Worm (Caenorhabditis elegans): ENCODE measurements around the gene F21C10.6.

Gene F21C10.6

ce11 chrV:9109281-9109680 lies 15.0 kb upstream of the F21C10.6 start, which contains the start of gene pqn-31:
pqn-31 (plus strand) TSS chrV:9109581.
- TF ChIP-seq sea-2 (GFP tag; IDR thresholded peaks at IDR 0.05): no peak
- TF ChIP-seq nhr-27 (tag; optimal IDR thresholded peaks at IDR 0.05): no peak
- TF ChIP-seq dpff-1 (tag; optimal IDR thresholded peaks at IDR 0.05): no peak
- no peak for TF ChIP-seq ztf-22 (GFP tag; optimal IDR thresholded peaks at IDR 0.05)
- no peak for TF ChIP-seq ztf-28 (GFP tag; IDR thresholded peaks at IDR 0.05)
- no peak for TF ChIP-seq hlh-12 (tag; optimal IDR thresholded peaks at IDR 0.05)
- TF ChIP-seq madf-6 (GFP tag; IDR thresholded peaks at IDR 0.05): no peak
- TF ChIP-seq let-607 (tag; optimal IDR thresholded peaks at IDR 0.05): no peak

ce11 chrV:9111957-9112356 lies 12.3 kb upstream of the F21C10.6 start:
- no peak for TF ChIP-seq T26A5.8 (tag; optimal IDR thresholded peaks at IDR 0.05)
- no peak for TF ChIP-seq madf-8 (GFP tag; conservative IDR thresholded peaks at IDR 0.05)
- TF ChIP-seq ztf-18 (tag; optimal IDR thresholded peaks at IDR 0.05): no peak
- no peak for TF ChIP-seq ceh-40 (GFP tag; IDR thresholded peaks at IDR 0.05)
- TF ChIP-seq cebp-2 (GFP tag; IDR thresholded peaks at IDR 0.05): no peak
- no peak for TF ChIP-seq C06A6.2 (GFP tag; conservative IDR thresholded peaks at IDR 0.05)
- TF ChIP-seq mes-4 (tag; optimal IDR thresholded peaks at IDR 0.05): no peak
- TF ChIP-seq mcd-1 (GFP tag; IDR thresholded peaks at IDR 0.05): no peak
- no peak for TF ChIP-seq snpc-1.1 (tag; optimal IDR thresholded peaks at IDR 0.05; ENCODE audit: insufficient read depth)
- no peak for TF ChIP-seq efl-1 (GFP tag; optimal IDR thresholded peaks at IDR 0.05)
- TF ChIP-seq F33H1.4 (GFP tag; IDR thresholded peaks at IDR 0.05): no peak
- no peak for TF ChIP-seq aptf-2 (GFP tag; conservative IDR thresholded peaks at IDR 0.05)
- TF ChIP-seq F57C9.4 (tag; optimal IDR thresholded peaks at IDR 0.05): no peak
- TF ChIP-seq nhr-90 (tag; optimal IDR thresholded peaks at IDR 0.05): no peak
- no peak for TF ChIP-seq bed-2 (GFP tag; IDR thresholded peaks at IDR 0.05)
- TF ChIP-seq Y53G8AR.9 (GFP tag; conservative IDR thresholded peaks at IDR 0.05): no peak
- no peak for TF ChIP-seq hlh-26 (GFP tag; conservative IDR thresholded peaks at IDR 0.05)

ce11 chrV:9112467-9112866 lies 11.8 kb upstream of the F21C10.6 start, which contains the start of gene F21C10.7:
F21C10.7 (plus strand) TSS chrV:9112767.
- no peak for TF ChIP-seq gei-17 (GFP tag; optimal IDR thresholded peaks at IDR 0.05)
- TF ChIP-seq nhr-120 (GFP tag; IDR thresholded peaks at IDR 0.05): no peak
- no peak for TF ChIP-seq hmg-1.2 (GFP tag; IDR thresholded peaks at IDR 0.05)
- TF ChIP-seq F23B12.7 (tag; optimal IDR thresholded peaks at IDR 0.05; ENCODE audit: insufficient read depth): no peak
- no peak for TF ChIP-seq hmg-20 (GFP tag; IDR thresholded peaks at IDR 0.05)
- no peak for TF ChIP-seq repo-1 (tag; optimal IDR thresholded peaks at IDR 0.05)
- no peak for TF ChIP-seq attf-5 (GFP tag; optimal IDR thresholded peaks at IDR 0.05)
- no peak for TF ChIP-seq zim-3 (tag; optimal IDR thresholded peaks at IDR 0.05)
- no peak for TF ChIP-seq lsy-27 (tag; optimal IDR thresholded peaks at IDR 0.05; ENCODE audit: borderline replicate concordance, insufficient read depth)
- no peak for TF ChIP-seq attf-6 (GFP tag; IDR thresholded peaks at IDR 0.05)
- TF ChIP-seq tbx-9 (tag; optimal IDR thresholded peaks at IDR 0.05; ENCODE audit: borderline replicate concordance): no peak
- no peak for TF ChIP-seq attf-3 (GFP tag; conservative IDR thresholded peaks at IDR 0.05)
- TF ChIP-seq Y95B8A.8 (GFP tag; IDR thresholded peaks at IDR 0.05): no peak
- no peak for TF ChIP-seq Y56A3A.18 (GFP tag; IDR thresholded peaks at IDR 0.05)
- no peak for TF ChIP-seq Y53F4B.3 (GFP tag; IDR thresholded peaks at IDR 0.05)
- TF ChIP-seq ZK185.1 (tag; optimal IDR thresholded peaks at IDR 0.05; ENCODE audit: poor library complexity, severe bottlenecking): no peak
- no peak for TF ChIP-seq aptf-3 (GFP tag; IDR thresholded peaks at IDR 0.05)
- TF ChIP-seq F37B4.10 (GFP tag; IDR thresholded peaks at IDR 0.05): no peak
- no peak for TF ChIP-seq nhr-90 (tag; optimal IDR thresholded peaks at IDR 0.05)
- no peak for TF ChIP-seq F57A8.1 (GFP tag; optimal IDR thresholded peaks at IDR 0.05)
